Worm (Caenorhabditis elegans) whole organism, dauer: ENCODE measurements around the gene pat-9.

Source experiments
- unc-62 ChIP-seq: sonication (generic microtip); optimal IDR thresholded peaks from 2 replicates; lab custom pipeline; 2017; ENCODE audit warnings: missing biosample characterization, missing genetic modification reagents, missing genetic modification characterization

pat-9 gene

ce11 chrX:16533860-16534259 is 2.8 kb upstream of the pat-9 start:
- TF ChIP-seq unc-62 (GFP tag; lab: Kevin White, UChicago), result no peak

ce11 chrX:16534564-16534963 is 2.1 kb upstream of the pat-9 start:
- no peak for TF ChIP-seq unc-62 (GFP tag; lab: Kevin White, UChicago)

ce11 chrX:16535192-16535591 is 1.5 kb upstream of the pat-9 start:
- TF ChIP-seq unc-62 (GFP tag; lab: Kevin White, UChicago), result no peak

- TF ChIP-seq unc-62 (GFP tag; lab: Kevin White, UChicago), result no peak
Measured at ce11 chrX:16540374-16540773, 3.7 kb downstream of the pat-9 start, which contains the start of gene osm-1. Gene osm-1, plus strand, starts transcription at chrX:16540674.

ce11 chrX:16543887-16544286 is 7.2 kb downstream of the pat-9 start:
- no peak for TF ChIP-seq unc-62 (GFP tag; lab: Kevin White, UChicago)

ce11 chrX:16545641-16546040 is 9.0 kb downstream of the pat-9 start:
- TF ChIP-seq unc-62 (GFP tag; lab: Kevin White, UChicago), result no peak

ce11 chrX:16546135-16546534 is 9.4 kb downstream of the pat-9 start:
- no peak for TF ChIP-seq unc-62 (GFP tag; lab: Kevin White, UChicago)

ce11 chrX:16548290-16548689 is 11.6 kb downstream of the pat-9 start:
- no peak for TF ChIP-seq unc-62 (GFP tag; lab: Kevin White, UChicago)

- no peak for TF ChIP-seq unc-62 (GFP tag; lab: Kevin White, UChicago)
Measured at ce11 chrX:16550551-16550950, 13.9 kb downstream of the pat-9 start.

ce11 chrX:16551318-16551717 is 14.6 kb downstream of the pat-9 start:
- no peak for TF ChIP-seq unc-62 (GFP tag; lab: Kevin White, UChicago)

ce11 chrX:16553845-16554426 is 17.2 kb downstream of the pat-9 start, which contains the start of gene K08B5.2:
Gene K08B5.2, minus strand, starts transcription at chrX:16553887.
- no peak for TF ChIP-seq unc-62 (GFP tag; lab: Kevin White, UChicago)

ce11 chrX:16555726-16556125 is 19.0 kb downstream of the pat-9 start:
- TF ChIP-seq unc-62 (GFP tag; lab: Kevin White, UChicago), result no peak

- TF ChIP-seq unc-62 (GFP tag; lab: Kevin White, UChicago), result no peak
Measured at ce11 chrX:16558117-16558516, 21.4 kb downstream of the pat-9 start, which contains the start of gene K08B5.1. Gene K08B5.1, plus strand, starts transcription at chrX:16558434.

ce11 chrX:16558776-16559175 is 22.1 kb downstream of the pat-9 start:
- no peak for TF ChIP-seq unc-62 (GFP tag; lab: Kevin White, UChicago)

ce11 chrX:16559387-16559786 is 22.7 kb downstream of the pat-9 start:
- no peak for TF ChIP-seq unc-62 (GFP tag; lab: Kevin White, UChicago)

- no peak for TF ChIP-seq unc-62 (GFP tag; lab: Kevin White, UChicago)
Measured at ce11 chrX:16560895-16561294, 24.2 kb downstream of the pat-9 start.

- no peak for TF ChIP-seq unc-62 (GFP tag; lab: Kevin White, UChicago)
Measured at ce11 chrX:16564515-16565285, 28.0 kb downstream of the pat-9 start.
